Worm (Caenorhabditis elegans): ENCODE results near the gene mrp-2.

The mrp-2 gene

ce11 chrX:535728-536127 is 36.8 kb downstream of the mrp-2 start, which contains the start of gene F28C10.3 (continued):
- TF ChIP-seq dve-1 (tag; optimal IDR thresholded peaks at IDR 0.05), result peak; percentile 33
- TF ChIP-seq unc-86 (tag; optimal IDR thresholded peaks at IDR 0.05), result no peak
- TF ChIP-seq nfya-1 (tag; optimal IDR thresholded peaks at IDR 0.05), result peak; percentile 81
- TF ChIP-seq lim-6 (tag; optimal IDR thresholded peaks at IDR 0.05), result no peak
- TF ChIP-seq ceh-9 (tag; optimal IDR thresholded peaks at IDR 0.05), result no peak
- TF ChIP-seq unc-55 (GFP tag; optimal IDR thresholded peaks at IDR 0.05), result peak; percentile 91
- no peak for TF ChIP-seq pag-3 (tag; optimal IDR thresholded peaks at IDR 0.05; ENCODE audit: borderline replicate concordance)
- no peak for TF ChIP-seq Y22D7AL.16 (tag; optimal IDR thresholded peaks at IDR 0.05)
- peak; percentile 27 for TF ChIP-seq rnt-1 (tag; optimal IDR thresholded peaks at IDR 0.05)
- TF ChIP-seq pros-1 (tag; optimal IDR thresholded peaks at IDR 0.05), result peak; percentile 2
- TF ChIP-seq hlh-8 (tag; optimal IDR thresholded peaks at IDR 0.05), result peak; percentile 5
- TF ChIP-seq K02D7.2 (tag; optimal IDR thresholded peaks at IDR 0.05), result no peak
- TF ChIP-seq T23F11.4 (GFP tag; optimal IDR thresholded peaks at IDR 0.05), result no peak

- TF ChIP-seq rnt-1 (tag; optimal IDR thresholded peaks at IDR 0.05) (no peak), sox-2 (GFP tag; IDR thresholded peaks at IDR 0.05) (no peak), elt-2 (tag; optimal IDR thresholded peaks at IDR 0.05) (no peak), lin-11 (tag; optimal IDR thresholded peaks at IDR 0.05) (no peak), hlh-15 (tag; optimal IDR thresholded peaks at IDR 0.05) (no peak), eyg-1 (tag; optimal IDR thresholded peaks at IDR 0.05) (no peak), unc-42 (tag; optimal IDR thresholded peaks at IDR 0.05) (no peak), unc-3 (GFP tag; conservative IDR thresholded peaks at IDR 0.05) (no peak), unc-3 (tag; optimal IDR thresholded peaks at IDR 0.05) (no peak), sox-4 (tag; optimal IDR thresholded peaks at IDR 0.05) (no peak), gmeb-2 (tag; optimal IDR thresholded peaks at IDR 0.05) (no peak), zip-5 (tag; optimal IDR thresholded peaks at IDR 0.05) (no peak)
These were observed 41.6 kb downstream of the mrp-2 start, which contains the start of gene B0310.6 for ce11 chrX:530909-531308. TSS of gene B0310.6 (minus strand) at chrX:531009.

ce11 chrX:530011-530410 is 42.5 kb downstream of the mrp-2 start, which contains the start of gene ugt-46:
TSS of gene ugt-46 (minus strand) at chrX:530289.
- TF ChIP-seq ceh-18 (tag; optimal IDR thresholded peaks at IDR 0.05), result no peak
- peak; percentile 98 for TF ChIP-seq elt-2 (tag; optimal IDR thresholded peaks at IDR 0.05)
- TF ChIP-seq nhr-11 (tag; optimal IDR thresholded peaks at IDR 0.05), result no peak

- TF ChIP-seq C38D4.7 (GFP tag; optimal IDR thresholded peaks at IDR 0.05) (no peak), ceh-22 (tag; optimal IDR thresholded peaks at IDR 0.05) (no peak), pros-1 (tag; optimal IDR thresholded peaks at IDR 0.05) (no peak), elt-2 (tag; optimal IDR thresholded peaks at IDR 0.05) (no peak), hlh-30 (tag; optimal IDR thresholded peaks at IDR 0.05; ENCODE audit: insufficient read depth) (no peak), tbx-2 (tag; optimal IDR thresholded peaks at IDR 0.05) (no peak), odd-2 (tag; optimal IDR thresholded peaks at IDR 0.05) (no peak), ceh-19 (GFP tag; optimal IDR thresholded peaks at IDR 0.05) (no peak), pax-1 (tag; optimal IDR thresholded peaks at IDR 0.05) (no peak), mec-3 (tag; optimal IDR thresholded peaks at IDR 0.05; ENCODE audit: borderline replicate concordance) (no peak), sox-4 (tag; optimal IDR thresholded peaks at IDR 0.05) (no peak), Y22D7AL.16 (tag; optimal IDR thresholded peaks at IDR 0.05) (no peak), ama-1 (optimal IDR thresholded peaks at IDR 0.05) (no peak), hlh-13 (GFP tag; optimal IDR thresholded peaks at IDR 0.05) (no peak)
These were observed 43.1 kb downstream of the mrp-2 start for ce11 chrX:529386-529785.

- no peak for TF ChIP-seq ceh-30 (tag; optimal IDR thresholded peaks at IDR 0.05)
- no peak for TF ChIP-seq ceh-24 (tag; optimal IDR thresholded peaks at IDR 0.05)
- no peak for TF ChIP-seq syd-9 (tag; optimal IDR thresholded peaks at IDR 0.05)
- TF ChIP-seq ceh-34 (tag; optimal IDR thresholded peaks at IDR 0.05), result no peak
These were observed 43.7 kb downstream of the mrp-2 start for ce11 chrX:528761-529160.
